Worm (Caenorhabditis elegans) whole organism, L4/young adult: ENCODE results near the gene Y32G9A.5.

Experiments
- W03F9.2 ChIP-seq: fragments of 150-350 bp; optimal IDR thresholded peaks from 2 replicates; lab custom pipeline; 2014; ENCODE audit warnings: missing biosample characterization, missing genetic modification characterization
- dao-5 ChIP-seq: sonication (generic microtip); optimal IDR thresholded peaks from 2 replicates; lab custom pipeline; 2016; ENCODE audit warnings: missing genotype, missing genetic modification characterization, moderate library complexity, missing compliant biosample characterization
- him-1 ChIP-seq: sonication (generic microtip); optimal IDR thresholded peaks from 2 replicates; lab custom pipeline; 2016; ENCODE audit warnings: missing genotype, missing genetic modification reagents, missing genetic modification characterization, missing compliant biosample characterization

DNA sequence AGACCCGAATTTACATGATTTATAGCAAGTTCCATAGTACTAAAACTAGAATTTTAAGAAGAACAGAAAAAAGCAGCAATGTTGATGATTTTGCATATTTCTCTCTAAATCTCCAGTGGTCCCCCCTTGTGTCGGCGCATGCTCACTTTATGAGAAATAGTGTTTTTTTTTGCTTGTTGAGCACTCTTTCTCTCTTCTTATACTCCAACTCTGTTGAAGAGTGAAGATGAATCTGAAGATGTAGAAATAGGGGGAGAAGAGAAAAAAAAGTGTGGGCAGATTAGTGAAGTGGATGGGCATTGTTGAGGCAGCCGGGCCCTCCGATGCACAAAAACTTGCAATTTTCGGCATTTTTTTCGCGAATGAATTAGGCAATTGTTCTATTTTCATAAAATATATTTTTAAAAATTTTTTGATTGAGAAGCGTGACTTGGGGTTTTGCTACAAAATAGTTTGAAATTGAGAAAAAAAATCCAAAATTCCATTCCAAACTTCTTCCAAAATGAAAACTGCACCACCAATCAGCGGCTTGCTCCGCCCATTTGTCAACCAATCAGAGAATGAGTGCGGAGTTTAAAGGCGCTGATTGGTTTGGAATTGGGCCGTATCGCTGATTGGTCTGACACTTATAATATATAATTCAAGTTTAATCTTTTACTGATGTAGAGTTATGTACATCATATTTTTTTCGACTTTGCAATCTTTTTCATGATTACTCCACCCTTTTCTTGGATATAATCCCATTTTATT lies 33.2 kb downstream of the Y32G9A.5 start:
- TF ChIP-seq dao-5 (tag; lab: Kevin White, UChicago) (no peak), him-1 (tag; lab: Kevin White, UChicago) (no peak), W03F9.2 (no peak)
